Fruit fly (Drosophila melanogaster) whole organism, embryonic: ENCODE results near the gene temp.

Experiments used
- Bgb ChIP-seq: fragments of 200-800 bp; sonication (Bioruptor generic); IDR thresholded peaks from 2 replicates; pipeline ENCODE4 v1.3.6; 2022; ENCODE audit warnings: missing biosample characterization, missing genetic modification characterization; ENCODE audit not compliant: partially characterized antibody
- CG11093 ChIP-seq: fragments of 200-800 bp; sonication (Bioruptor generic); IDR thresholded peaks from 3 replicates; pipeline ENCODE4 v1.3.6; 2022; ENCODE audit warnings: missing biosample characterization, missing genetic modification characterization
- CG11504 ChIP-seq: fragments of 200-800 bp; sonication (Bioruptor generic); optimal IDR thresholded peaks from 3 replicates; lab custom pipeline; 2019; ENCODE audit warnings: missing biosample characterization, mild to moderate bottlenecking, missing genetic modification characterization, moderate library complexity
- CG11560 ChIP-seq: fragments of 200-800 bp; sonication (Bioruptor generic); IDR thresholded peaks from 3 replicates; pipeline ENCODE4 v1.3.6; 2022; ENCODE audit warnings: missing biosample characterization, missing genetic modification characterization
- CG12104 ChIP-seq: fragments of 200-800 bp; sonication (Bioruptor generic); optimal IDR thresholded peaks from 3 replicates; lab custom pipeline; 2016; ENCODE audit warnings: missing biosample characterization, missing genetic modification characterization
- CG14860 ChIP-seq: fragments of 200-800 bp; sonication (Bioruptor generic); IDR thresholded peaks from 3 replicates; pipeline ENCODE4 v1.3.6; 2022; ENCODE audit warnings: missing biosample characterization, missing genetic modification characterization; ENCODE audit not compliant: partially characterized antibody
- CG18011 ChIP-seq: fragments of 200-800 bp; sonication (Bioruptor generic); optimal IDR thresholded peaks from 2 replicates; lab custom pipeline; 2017; ENCODE audit warnings: missing biosample characterization, missing genetic modification characterization, mild to moderate bottlenecking, moderate library complexity, missing genotype
- CG30403 ChIP-seq: fragments of 200-800 bp; sonication (Bioruptor generic); optimal IDR thresholded peaks from 3 replicates; lab custom pipeline; 2016; ENCODE audit warnings: missing biosample characterization, missing genetic modification characterization
- CG32767 ChIP-seq: fragments of 200-800 bp; sonication (Bioruptor generic); IDR thresholded peaks from 2 replicates; pipeline ENCODE4 v1.3.6; 2022; ENCODE audit warnings: missing biosample characterization, missing genetic modification characterization
- CG4854 ChIP-seq: fragments of 200-800 bp; sonication (Bioruptor generic); optimal IDR thresholded peaks from 2 replicates; lab custom pipeline; 2016; ENCODE audit warnings: missing biosample characterization, missing genetic modification characterization, inconsistent platforms
- CG5180 ChIP-seq: fragments of 200-800 bp; sonication (Bioruptor generic); optimal IDR thresholded peaks from 3 replicates; lab custom pipeline; 2017; ENCODE audit warnings: missing biosample characterization, missing genetic modification characterization, mild to moderate bottlenecking, moderate library complexity, missing genetic modification reagents
- CG5953 ChIP-seq: fragments of 200-800 bp; sonication (Bioruptor generic); IDR thresholded peaks from 2 replicates; pipeline ENCODE4 v1.3.6; 2022; ENCODE audit warnings: missing biosample characterization, missing genetic modification characterization
- CG6654 ChIP-seq: fragments of 200-800 bp; sonication (Bioruptor generic); optimal IDR thresholded peaks from 2 replicates; lab custom pipeline; 2017; ENCODE audit warnings: missing biosample characterization, mild to moderate bottlenecking, missing genetic modification characterization
- CG6854 ChIP-seq: fragments of 200-800 bp; sonication (Bioruptor generic); optimal IDR thresholded peaks from 3 replicates; lab custom pipeline; 2017; ENCODE audit warnings: missing biosample characterization, mild to moderate bottlenecking, missing genetic modification characterization
- CG7745 ChIP-seq: fragments of 200-800 bp; sonication (Bioruptor generic); optimal IDR thresholded peaks from 2 replicates; lab custom pipeline; 2018; ENCODE audit warnings: missing biosample characterization, mild to moderate bottlenecking, missing genetic modification characterization, moderate library complexity
- CG7987 ChIP-seq: fragments of 200-800 bp; sonication (Bioruptor generic); optimal IDR thresholded peaks from 2 replicates; lab custom pipeline; 2018; ENCODE audit warnings: missing biosample characterization, mild to moderate bottlenecking, missing genetic modification characterization, moderate library complexity
- CG8944 ChIP-seq: fragments of 200-800 bp; sonication (Bioruptor generic); optimal IDR thresholded peaks from 3 replicates; lab custom pipeline; 2016; ENCODE audit warnings: missing biosample characterization, missing genetic modification characterization
- CG9727 ChIP-seq: fragments of 200-800 bp; sonication (Bioruptor generic); optimal IDR thresholded peaks from 3 replicates; lab custom pipeline; 2017; ENCODE audit warnings: missing biosample characterization, mild to moderate bottlenecking, missing genetic modification characterization
- CrebB ChIP-seq: fragments of 200-800 bp; sonication (Bioruptor generic); optimal IDR thresholded peaks from 3 replicates; lab custom pipeline; 2018; ENCODE audit warnings: missing biosample characterization, mild to moderate bottlenecking, missing genetic modification characterization
- Doc3 ChIP-seq: fragments of 200-800 bp; sonication (Bioruptor generic); IDR thresholded peaks from 3 replicates; pipeline ENCODE4 v1.3.6; 2022; ENCODE audit warnings: missing biosample characterization, missing genetic modification characterization; ENCODE audit not compliant: partially characterized antibody
- Dref ChIP-seq: fragments of 200-800 bp; sonication (Bioruptor generic); IDR thresholded peaks from 2 replicates; pipeline ENCODE4 v1.3.6; 2022; ENCODE audit warnings: missing biosample characterization, missing genetic modification characterization
- Drgx ChIP-seq: fragments of 200-800 bp; sonication (Bioruptor generic); IDR thresholded peaks from 2 replicates; pipeline ENCODE4 v1.3.6; 2022; ENCODE audit warnings: missing biosample characterization, missing genetic modification characterization
- Fer3 ChIP-seq: fragments of 200-800 bp; sonication (Bioruptor generic); optimal IDR thresholded peaks from 2 replicates; lab custom pipeline; 2018; ENCODE audit warnings: missing biosample characterization, mild to moderate bottlenecking, missing genetic modification characterization, moderate library complexity
- Hey ChIP-seq: fragments of 200-800 bp; sonication (Bioruptor generic); optimal IDR thresholded peaks from 3 replicates; lab custom pipeline; 2018; ENCODE audit warnings: missing biosample characterization, mild to moderate bottlenecking, missing genetic modification characterization
- Hsf ChIP-seq: fragments of 200-800 bp; sonication (Bioruptor generic); optimal IDR thresholded peaks from 3 replicates; lab custom pipeline; 2016; ENCODE audit warnings: missing biosample characterization, missing genetic modification characterization
- MTF-1 ChIP-seq: fragments of 200-800 bp; sonication (Bioruptor generic); optimal IDR thresholded peaks from 2 replicates; lab custom pipeline; 2018; ENCODE audit warnings: missing biosample characterization, mild to moderate bottlenecking, missing genetic modification characterization, borderline replicate concordance
- NC2α ChIP-seq: fragments of 200-800 bp; sonication (Bioruptor generic); optimal IDR thresholded peaks from 2 replicates; lab custom pipeline; 2016; ENCODE audit warnings: missing biosample characterization, missing genetic modification characterization
- NC2β ChIP-seq: fragments of 200-800 bp; sonication (Bioruptor generic); optimal IDR thresholded peaks from 2 replicates; lab custom pipeline; 2016; ENCODE audit warnings: missing biosample characterization, missing genetic modification characterization
- Ravus ChIP-seq: fragments of 200-800 bp; sonication (Bioruptor generic); IDR thresholded peaks from 2 replicates; pipeline ENCODE4 v1.3.6; 2022; ENCODE audit warnings: missing biosample characterization, missing genetic modification characterization
- ac ChIP-seq: fragments of 200-800 bp; sonication (Bioruptor generic); optimal IDR thresholded peaks from 3 replicates; lab custom pipeline; 2017; ENCODE audit warnings: missing biosample characterization, mild to moderate bottlenecking, missing genetic modification characterization
- bbx ChIP-seq: fragments of 200-800 bp; sonication (Bioruptor generic); IDR thresholded peaks from 2 replicates; pipeline ENCODE4 v1.3.6; 2022; ENCODE audit warnings: missing biosample characterization, missing genetic modification characterization; ENCODE audit not compliant: partially characterized antibody
- bigmax ChIP-seq: fragments of 200-800 bp; sonication (Bioruptor generic); optimal IDR thresholded peaks from 2 replicates; lab custom pipeline; 2018; ENCODE audit warnings: missing biosample characterization, mild to moderate bottlenecking, missing genetic modification characterization
- br ChIP-seq: fragments of >200 bp; optimal IDR thresholded peaks from 2 replicates; lab custom pipeline; 2017
- btn ChIP-seq: fragments of 200-800 bp; sonication (Bioruptor generic); optimal IDR thresholded peaks from 2 replicates; lab custom pipeline; 2016; ENCODE audit warnings: missing biosample characterization, missing genetic modification characterization
- chinmo ChIP-seq: fragments of 200-800 bp; sonication (Bioruptor generic); IDR thresholded peaks from 4 replicates; pipeline ENCODE4 v1.3.6; 2022; ENCODE audit warnings: missing biosample characterization, missing genetic modification characterization; ENCODE audit not compliant: partially characterized antibody
- ems ChIP-seq: fragments of 200-800 bp; sonication (Bioruptor generic); optimal IDR thresholded peaks from 3 replicates; lab custom pipeline; 2016; ENCODE audit warnings: missing biosample characterization, missing genetic modification characterization
- insv ChIP-seq, 2 experiments: fragments of 200-800 bp; sonication (Bioruptor generic); optimal IDR thresholded peaks; 3 replicates each; lab custom pipeline; 2016 to 2018; ENCODE audit warnings: missing biosample characterization in 2 of 2, missing genetic modification characterization in 2 of 2
- kay ChIP-seq: fragments of 200-800 bp; sonication (Bioruptor generic); optimal IDR thresholded peaks from 2 replicates; lab custom pipeline; 2016; ENCODE audit warnings: missing biosample characterization, missing genetic modification characterization
- klu ChIP-seq: fragments of 200-800 bp; sonication (Bioruptor generic); IDR thresholded peaks from 2 replicates; pipeline ENCODE4 v1.3.6; 2022; ENCODE audit warnings: missing biosample characterization, missing genetic modification characterization
- lab ChIP-seq: fragments of 200-800 bp; sonication (Bioruptor generic); optimal IDR thresholded peaks from 3 replicates; lab custom pipeline; 2017; ENCODE audit warnings: missing biosample characterization, missing genetic modification characterization, mild to moderate bottlenecking, moderate library complexity, missing genetic modification reagents
- pros ChIP-seq: fragments of 200-800 bp; sonication (Bioruptor generic); optimal IDR thresholded peaks from 3 replicates; lab custom pipeline; 2019; ENCODE audit warnings: missing biosample characterization, mild to moderate bottlenecking, missing genetic modification characterization, moderate library complexity
- ranshi ChIP-seq: fragments of 200-800 bp; sonication (Bioruptor generic); IDR thresholded peaks from 2 replicates; pipeline ENCODE4 v1.3.6; 2022; ENCODE audit warnings: missing biosample characterization, missing genetic modification characterization
- sima ChIP-seq: fragments of 200-800 bp; sonication (Bioruptor generic); optimal IDR thresholded peaks from 2 replicates; lab custom pipeline; 2016; ENCODE audit warnings: missing biosample characterization, missing genetic modification characterization
- sna ChIP-seq: fragments of 200-800 bp; sonication (Bioruptor generic); IDR thresholded peaks from 2 replicates; pipeline ENCODE4 v1.3.6; 2022; ENCODE audit warnings: missing biosample characterization, missing genetic modification characterization; ENCODE audit not compliant: partially characterized antibody
- tio ChIP-seq: fragments of 200-800 bp; sonication (Bioruptor generic); optimal IDR thresholded peaks from 2 replicates; lab custom pipeline; 2017; ENCODE audit warnings: missing biosample characterization, missing genetic modification characterization, inconsistent platforms
- tll ChIP-seq, 2 experiments: fragments of 200-800 bp in 1 of 2; fragments of >200 bp in 1 of 2; sonication (Bioruptor generic) in 1 of 2; optimal IDR thresholded peaks; 2 replicates each; lab custom pipeline; 2017 to 2019; ENCODE audit warnings: missing biosample characterization in 2 of 2, missing genetic modification characterization in 2 of 2, mild to moderate bottlenecking in 1 of 2, moderate library complexity in 1 of 2
- tup ChIP-seq: fragments of 200-800 bp; sonication (Bioruptor generic); optimal IDR thresholded peaks from 2 replicates; lab custom pipeline; 2016; ENCODE audit warnings: missing biosample characterization, mild to moderate bottlenecking, missing genetic modification characterization, moderate library complexity
- zen ChIP-seq: fragments of 200-800 bp; sonication (Bioruptor generic); optimal IDR thresholded peaks from 3 replicates; lab custom pipeline; 2018; ENCODE audit warnings: missing biosample characterization, mild to moderate bottlenecking, missing genetic modification characterization, moderate library complexity

The temp gene

dm6 chrX:2301613-2302522, 39.6 kb upstream of the temp start (continued):
- TF ChIP-seq ems (GFP tag; lab: Kevin White, UChicago) (peak; percentile 76), insv (GFP tag; optimal IDR thresholded peaks at IDR 0.05; lab: Kevin White, UChicago) (peak in 1 of 2 experiments; percentile 22), Hsf (GFP tag; lab: Kevin White, UChicago) (peak; percentile 82), bbx (GFP tag; lab: Robert Waterston, UW) (no peak), Hey (tag; lab: Kevin White, UChicago) (peak; percentile 30), NC2β (GFP tag; lab: Kevin White, UChicago) (peak; percentile 66), CG7745 (tag; lab: Kevin White, UChicago) (no peak), CG5180 (peak; percentile 70), Doc3 (no peak), chinmo (peak; percentile 83), CG11504 (tag; lab: Kevin White, UChicago) (peak; percentile 87), CG32767 (GFP tag; lab: Robert Waterston, UW) (peak; percentile 90), pros (GFP tag; lab: Kevin White, UChicago) (no peak), CG14860 (GFP tag; lab: Robert Waterston, UW) (no peak), ranshi (GFP tag; lab: Robert Waterston, UW) (peak; percentile 83; the same call in 1 of the 2 replicates), tio (GFP tag; lab: Kevin White, UChicago) (peak; percentile 81), CG4854 (GFP tag; lab: Kevin White, UChicago) (peak; percentile 30), CG30403 (GFP tag; lab: Kevin White, UChicago) (peak; percentile 83), NC2α (GFP tag; lab: Kevin White, UChicago) (peak; percentile 62), CG12104 (GFP tag; lab: Kevin White, UChicago) (peak; percentile 65), CG11560 (tag; lab: Robert Waterston, UW) (peak; percentile 66), br (lab: Kevin White, UChicago) (no peak), CG7987 (peak; percentile 52), bigmax (no peak), tll (GFP tag; optimal IDR thresholded peaks at IDR 0.05; lab: Kevin White, UChicago) (no peak), CG8944 (GFP tag; lab: Kevin White, UChicago) (peak; percentile 81), CG18011 (GFP tag; lab: Kevin White, UChicago) (peak; percentile 44), sima (GFP tag; lab: Kevin White, UChicago) (no peak), CrebB (tag; lab: Kevin White, UChicago) (peak; percentile 61), zen (tag; lab: Kevin White, UChicago) (peak; percentile 56), ac (GFP tag; lab: Kevin White, UChicago) (peak; percentile 23), MTF-1 (GFP tag; lab: Kevin White, UChicago) (peak; percentile 57), Drgx (GFP tag; lab: Robert Waterston, UW) (peak; percentile 78), CG6654 (peak; percentile 73), kay (GFP tag; lab: Kevin White, UChicago) (peak; percentile 59), tup (GFP tag; lab: Kevin White, UChicago) (peak; percentile 42), CG5953 (GFP tag; lab: Robert Waterston, UW) (peak; percentile 56; the same call in 1 of the 2 replicates), CG9727 (peak; percentile 81), Dref (GFP tag; lab: Robert Waterston, UW) (no peak), Fer3 (peak; percentile 76), sna (GFP tag; lab: Robert Waterston, UW) (no peak), CG6854 (peak; percentile 69), btn (GFP tag; lab: Kevin White, UChicago) (peak; percentile 50), lab (GFP tag; lab: Kevin White, UChicago) (peak; percentile 85), Ravus (GFP tag; lab: Robert Waterston, UW) (peak; percentile 39), klu (GFP tag; lab: Robert Waterston, UW) (peak; percentile 64), Bgb (GFP tag; lab: Robert Waterston, UW) (no peak), CG11093 (GFP tag; lab: Robert Waterston, UW) (peak; percentile 85)
